Worm (Caenorhabditis elegans): Measurements from ENCODE around the gene T13H5.8.

Gene T13H5.8

DNA sequence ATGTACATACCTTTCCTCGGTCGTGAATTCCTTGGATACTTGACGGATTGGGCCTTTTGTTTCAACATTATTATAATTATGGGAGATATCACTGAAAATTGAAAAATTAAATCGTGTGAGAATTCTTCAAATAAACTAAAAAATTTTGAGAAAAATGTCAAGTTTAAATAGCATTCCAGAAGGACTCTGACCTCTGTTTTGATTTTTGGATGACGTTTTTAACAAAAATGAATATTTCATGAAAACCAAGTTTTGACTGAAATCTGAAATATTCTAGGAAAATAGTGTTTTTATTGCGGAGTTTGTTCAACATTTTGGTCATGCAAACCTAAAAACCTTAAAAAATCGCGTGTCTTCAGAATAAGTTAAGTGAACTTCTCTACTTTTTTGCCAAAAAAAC is 37.9 kb downstream of the T13H5.8 start, which contains the start of gene glb-27:
Gene glb-27 (minus strand): TSS at position 101 of the 400 bp plus-strand sequence.
- TF ChIP-seq lsl-1 (GFP tag; optimal IDR thresholded peaks at IDR 0.05) (no peak), lir-1 (GFP tag; conservative IDR thresholded peaks at IDR 0.05) (no peak), madf-10 (tag; optimal IDR thresholded peaks at IDR 0.05) (no peak), let-607 (tag; optimal IDR thresholded peaks at IDR 0.05) (no peak), somi-1 (GFP tag; optimal IDR thresholded peaks at IDR 0.05) (no peak), sdz-38 (tag; optimal IDR thresholded peaks at IDR 0.05) (no peak), F57C9.4 (tag; optimal IDR thresholded peaks at IDR 0.05) (no peak), tbx-9 (tag; optimal IDR thresholded peaks at IDR 0.05; ENCODE audit: borderline replicate concordance) (no peak), lin-40 (tag; optimal IDR thresholded peaks at IDR 0.05) (no peak), sptf-2 (GFP tag; optimal IDR thresholded peaks at IDR 0.05) (no peak), F39B2.1 (GFP tag; IDR thresholded peaks at IDR 0.05) (no peak), aptf-2 (GFP tag; conservative IDR thresholded peaks at IDR 0.05) (no peak), F22D6.2 (tag; optimal IDR thresholded peaks at IDR 0.05) (no peak), ama-1 (optimal IDR thresholded peaks at IDR 0.05) (no peak), ama-1 (GFP tag; optimal IDR thresholded peaks at IDR 0.05) (no peak), ets-4 (GFP tag; optimal IDR thresholded peaks at IDR 0.05) (no peak), lin-35 (GFP tag; optimal IDR thresholded peaks at IDR 0.05) (no peak), him-1 (tag; optimal IDR thresholded peaks at IDR 0.05) (no peak)

ce11 chrII:8559188-8559587 is 40.9 kb downstream of the T13H5.8 start:
- TF ChIP-seq egl-44 (GFP tag; IDR thresholded peaks at IDR 0.05) (no peak), ZK185.1 (tag; optimal IDR thresholded peaks at IDR 0.05; ENCODE audit: poor library complexity, severe bottlenecking) (no peak), madf-10 (tag; optimal IDR thresholded peaks at IDR 0.05) (no peak), hlh-26 (GFP tag; conservative IDR thresholded peaks at IDR 0.05) (no peak)

DNA sequence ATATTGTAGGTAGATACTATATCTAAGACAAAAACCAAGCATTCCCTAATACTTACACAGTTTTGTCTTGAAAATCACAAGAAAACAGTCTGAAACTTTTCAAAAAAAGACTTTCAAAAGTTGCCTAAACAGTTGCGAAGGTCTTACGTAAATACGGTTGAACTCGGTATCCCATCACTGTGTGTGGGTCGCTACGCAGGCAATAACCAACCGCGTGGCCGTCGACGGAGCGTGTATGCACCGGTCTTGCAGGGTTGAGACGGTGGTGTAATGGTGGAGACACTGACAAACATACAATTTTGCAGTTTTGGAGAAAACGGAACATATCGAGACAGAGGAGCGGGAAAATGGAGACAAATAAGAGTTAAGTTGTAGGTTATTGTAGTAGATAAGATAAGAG is 42.9 kb downstream of the T13H5.8 start, which contains the start of gene iff-2:
Gene iff-2 (minus strand): TSS at position 141 of the 400 bp plus-strand sequence.
- peak; percentile 87 for TF ChIP-seq unc-62 (GFP tag; optimal IDR thresholded peaks at IDR 0.05)
- TF ChIP-seq him-1 (tag; optimal IDR thresholded peaks at IDR 0.05) = no peak
- peak; percentile 98 for TF ChIP-seq tlf-1 (GFP tag; optimal IDR thresholded peaks at IDR 0.05)
- TF ChIP-seq Y53F4B.3 (GFP tag; IDR thresholded peaks at IDR 0.05) = no peak
- no peak for TF ChIP-seq F39B2.1 (GFP tag; IDR thresholded peaks at IDR 0.05)
- TF ChIP-seq dpl-1 (GFP tag; optimal IDR thresholded peaks at IDR 0.05) = peak; percentile 73
- peak; percentile 94 for TF ChIP-seq Y67H2A.10 (GFP tag; conservative IDR thresholded peaks at IDR 0.05)
- TF ChIP-seq xnd-1 (tag; optimal IDR thresholded peaks at IDR 0.05) = no peak
- peak; percentile 95 for TF ChIP-seq C06A6.2 (GFP tag; conservative IDR thresholded peaks at IDR 0.05)
- TF ChIP-seq lin-40 (tag; optimal IDR thresholded peaks at IDR 0.05) = peak; percentile 98
- TF ChIP-seq snpc-1.3 (tag; optimal IDR thresholded peaks at IDR 0.05; ENCODE audit: insufficient read depth) = peak; percentile 19
- TF ChIP-seq F57A8.1 (GFP tag; optimal IDR thresholded peaks at IDR 0.05) = peak; percentile 16
- TF ChIP-seq lsy-27 (tag; optimal IDR thresholded peaks at IDR 0.05; ENCODE audit: borderline replicate concordance, insufficient read depth) = no peak
- TF ChIP-seq mel-28 (tag; optimal IDR thresholded peaks at IDR 0.05; ENCODE audit: borderline replicate concordance) = no peak
- peak; percentile 98 for TF ChIP-seq Y53G8AR.9 (GFP tag; conservative IDR thresholded peaks at IDR 0.05)
- TF ChIP-seq mcd-1 (GFP tag; IDR thresholded peaks at IDR 0.05) = peak; percentile 100
- peak; percentile 97; the same call in 1 of the 2 replicates for TF ChIP-seq madf-3 (GFP tag; IDR thresholded peaks at IDR 0.05)
- TF ChIP-seq T07F8.4 (tag; optimal IDR thresholded peaks at IDR 0.05) = peak; percentile 65
- peak; percentile 85 for TF ChIP-seq attf-3 (GFP tag; conservative IDR thresholded peaks at IDR 0.05)
- no peak for TF ChIP-seq D2030.7 (GFP tag; IDR thresholded peaks at IDR 0.05)
- peak; percentile 97 for TF ChIP-seq ekl-4 (GFP tag; IDR thresholded peaks at IDR 0.05)
- TF ChIP-seq K11D2.4 (GFP tag; IDR thresholded peaks at IDR 0.05) = peak; percentile 97
- TF ChIP-seq somi-1 (GFP tag; optimal IDR thresholded peaks at IDR 0.05) = peak; percentile 93
- TF ChIP-seq ceh-58 (GFP tag; IDR thresholded peaks at IDR 0.05) = no peak
- TF ChIP-seq ets-4 (GFP tag; optimal IDR thresholded peaks at IDR 0.05) = peak; percentile 99
- no peak for TF ChIP-seq nhr-179 (tag; optimal IDR thresholded peaks at IDR 0.05)
- no peak for TF ChIP-seq madf-6 (GFP tag; IDR thresholded peaks at IDR 0.05)
- TF ChIP-seq repo-1 (tag; optimal IDR thresholded peaks at IDR 0.05) = peak; percentile 93
- no peak; the same call in none of the 2 replicates for TF ChIP-seq dox-1 (GFP tag; IDR thresholded peaks at IDR 0.05)
- peak; percentile 64 for TF ChIP-seq ceh-91 (GFP tag; IDR thresholded peaks at IDR 0.05)

All from whole organism, young adult.